Fruit fly (Drosophila melanogaster): ENCODE measurements around the gene CG5281.

The CG5281 gene

DNA sequence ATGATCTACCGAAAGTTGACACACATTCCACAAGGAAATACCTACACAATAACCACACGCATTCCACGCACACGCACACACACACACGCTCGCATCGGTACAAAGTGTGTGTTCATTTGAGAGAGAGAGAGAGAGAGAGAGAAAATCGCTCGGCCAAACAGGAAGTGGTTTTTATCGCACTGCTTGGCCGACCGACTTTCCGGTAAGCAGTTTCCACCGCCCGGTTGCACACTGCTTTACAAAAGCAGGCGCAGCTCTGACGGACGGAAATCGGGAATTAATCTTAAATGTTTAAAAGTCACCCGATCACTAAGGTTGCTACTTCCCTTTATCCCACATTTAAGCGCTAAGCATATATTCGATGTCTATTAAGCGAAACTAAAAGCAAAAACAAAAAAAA lies 42.8 kb upstream of the CG5281 start:
- TF ChIP-seq CG10462 (GFP tag; optimal IDR thresholded peaks at IDR 0.05) (peak; percentile 30), sc (optimal IDR thresholded peaks at IDR 0.05) (no peak), sc (GFP tag; optimal IDR thresholded peaks at IDR 0.05) (peak; percentile 74), az2 (GFP tag; optimal IDR thresholded peaks at IDR 0.05) (peak; percentile 32), Dll (GFP tag; IDR thresholded peaks at IDR 0.05; ENCODE audit: partially characterized antibody) (no peak), CG10543 (GFP tag; optimal IDR thresholded peaks at IDR 0.05) (no peak), CG1529 (GFP tag; optimal IDR thresholded peaks at IDR 0.05) (peak; percentile 71), YL-1 (GFP tag; optimal IDR thresholded peaks at IDR 0.05) (peak; percentile 36), CG10979 (tag; optimal IDR thresholded peaks at IDR 0.05) (no peak), CG33213 (GFP tag; optimal IDR thresholded peaks at IDR 0.05) (peak; percentile 83), zen (tag; optimal IDR thresholded peaks at IDR 0.05) (peak; percentile 92), CG43689 (GFP tag; IDR thresholded peaks at IDR 0.05) (peak; percentile 52; the same call in 1 of the 2 replicates), unpg (GFP tag; optimal IDR thresholded peaks at IDR 0.05) (no peak), CG13287 (GFP tag; IDR thresholded peaks at IDR 0.05; ENCODE audit: partially characterized antibody) (no peak), NC2α (GFP tag; optimal IDR thresholded peaks at IDR 0.05) (peak; percentile 49), gsb (GFP tag; IDR thresholded peaks at IDR 0.05) (0 out of 2 replicates have a peak, but pooled peaks have one; percentile 40), otp (GFP tag; IDR thresholded peaks at IDR 0.05) (peak; percentile 79), CG10431 (GFP tag; optimal IDR thresholded peaks at IDR 0.05) (peak; percentile 72), CG15011 (GFP tag; optimal IDR thresholded peaks at IDR 0.05) (peak; percentile 42), schlank (tag; optimal IDR thresholded peaks at IDR 0.05) (peak; percentile 47), CG18476 (GFP tag; optimal IDR thresholded peaks at IDR 0.05) (no peak), chinmo (GFP tag; IDR thresholded peaks at IDR 0.05; ENCODE audit: partially characterized antibody) (no peak), org-1 (GFP tag; optimal IDR thresholded peaks at IDR 0.05) (peak; percentile 33), HLH54F (GFP tag; optimal IDR thresholded peaks at IDR 0.05) (no peak), CG3407 (GFP tag; optimal IDR thresholded peaks at IDR 0.05) (peak; percentile 63), kni (GFP tag; optimal IDR thresholded peaks at IDR 0.05) (no peak), klu (GFP tag; IDR thresholded peaks at IDR 0.05) (no peak), Asciz (GFP tag; optimal IDR thresholded peaks at IDR 0.05) (peak; percentile 65), tx (GFP tag; optimal IDR thresholded peaks at IDR 0.05) (peak; percentile 2), CG15479 (GFP tag; optimal IDR thresholded peaks at IDR 0.05) (peak; percentile 44), CG8359 (GFP tag; optimal IDR thresholded peaks at IDR 0.05; ENCODE audit: borderline replicate concordance) (peak; percentile 78), tin (GFP tag; optimal IDR thresholded peaks at IDR 0.05) (peak; percentile 57), Hr78 (GFP tag; optimal IDR thresholded peaks at IDR 0.05) (no peak), H2.0 (GFP tag; IDR thresholded peaks at IDR 0.05) (peak; percentile 57), CG18764 (GFP tag; optimal IDR thresholded peaks at IDR 0.05) (peak; percentile 47), CG12744 (GFP tag; optimal IDR thresholded peaks at IDR 0.05) (peak; percentile 73), Kr (GFP tag; optimal IDR thresholded peaks at IDR 0.05) (peak; percentile 86), tup (GFP tag; optimal IDR thresholded peaks at IDR 0.05) (no peak), NfI (GFP tag; optimal IDR thresholded peaks at IDR 0.05) (peak; percentile 81), NC2β (GFP tag; optimal IDR thresholded peaks at IDR 0.05) (no peak), CG32767 (GFP tag; IDR thresholded peaks at IDR 0.05) (no peak), lbe (GFP tag; optimal IDR thresholded peaks at IDR 0.05) (no peak), Sin3A (optimal IDR thresholded peaks at IDR 0.05) (no peak), Trl (optimal IDR thresholded peaks at IDR 0.05) (peak in 1 of 2 experiments; percentile 8), Trl (GFP tag; optimal IDR thresholded peaks at IDR 0.05) (peak; percentile 69), dysf (GFP tag; IDR thresholded peaks at IDR 0.05) (peak; percentile 40; the same call in 2 of the 3 replicates), CG2116 (GFP tag; optimal IDR thresholded peaks at IDR 0.05) (peak; percentile 51), maf-S (GFP tag; optimal IDR thresholded peaks at IDR 0.05) (peak; percentile 12), Hr51 (GFP tag; optimal IDR thresholded peaks at IDR 0.05) (peak in 1 of 2 experiments; percentile 33), CG10654 (GFP tag; optimal IDR thresholded peaks at IDR 0.05) (peak; percentile 59), jing (GFP tag; optimal IDR thresholded peaks at IDR 0.05) (peak; percentile 42)

Measured in whole organism, embryonic.